Worm (Caenorhabditis elegans) whole organism, young adult: Measurements from ENCODE around the gene bre-5.

Experiments used
- C06A6.2 ChIP-seq: fragments of 200-800 bp; sonication (Bioruptor generic); conservative IDR thresholded peaks from 2 replicates; pipeline ENCODE4 v1.3.6; 2022; ENCODE audit warnings: missing genetic modification characterization, missing compliant biosample characterization
- F57C9.4 ChIP-seq: sonication (generic microtip); optimal IDR thresholded peaks from 2 replicates; lab custom pipeline; 2017; ENCODE audit warnings: mild to moderate bottlenecking, missing genetic modification characterization, missing compliant biosample characterization
- ceh-58 ChIP-seq: fragments of 200-800 bp; sonication (Bioruptor generic); IDR thresholded peaks from 2 replicates; pipeline ENCODE4 v1.3.6; 2022; ENCODE audit warnings: missing genetic modification characterization, missing compliant biosample characterization
- nhr-27 ChIP-seq: fragments of 200-800 bp; sonication (Bioruptor generic); optimal IDR thresholded peaks from 2 replicates; lab custom pipeline; 2018; ENCODE audit warnings: mild to moderate bottlenecking, missing genetic modification characterization, moderate library complexity, missing compliant biosample characterization
- repo-1 ChIP-seq: sonication (generic microtip); optimal IDR thresholded peaks from 2 replicates; lab custom pipeline; 2017; ENCODE audit warnings: mild to moderate bottlenecking, missing genetic modification characterization, missing compliant biosample characterization
- tbx-9 ChIP-seq: sonication (generic microtip); optimal IDR thresholded peaks from 2 replicates; lab custom pipeline; 2016; ENCODE audit warnings: borderline replicate concordance, missing genetic modification characterization, inconsistent platforms, missing compliant biosample characterization
- unc-130 ChIP-seq: sonication (generic microtip); optimal IDR thresholded peaks from 2 replicates; lab custom pipeline; 2016; ENCODE audit warnings: missing genetic modification reagents, missing genetic modification characterization, missing compliant biosample characterization
- zfh-2 ChIP-seq: fragments of 200-800 bp; sonication (Bioruptor generic); conservative IDR thresholded peaks from 2 replicates; pipeline ENCODE4 v1.3.6; 2022; ENCODE audit warnings: missing genetic modification reagents, missing genetic modification characterization, missing compliant biosample characterization

DNA sequence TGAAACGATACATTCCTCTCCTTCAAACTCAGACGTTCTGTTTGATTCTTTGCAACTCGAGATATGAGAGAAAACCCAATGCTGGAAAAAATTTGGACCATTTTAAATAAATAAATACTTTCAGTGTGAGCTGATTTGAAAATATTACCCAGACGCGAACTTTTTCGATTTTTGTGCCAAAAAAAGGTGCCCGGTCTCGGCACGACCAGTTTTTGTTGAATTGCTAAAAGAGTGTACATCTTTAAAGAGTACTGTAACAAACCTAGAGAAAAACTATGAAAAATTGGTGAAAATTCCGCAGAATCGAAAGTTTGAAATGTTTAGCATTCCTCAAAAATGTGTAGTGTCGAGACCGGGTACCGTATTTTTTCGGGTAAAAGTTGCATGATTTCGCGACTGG is 10.2 kb upstream of the bre-5 start, which contains the start of gene K08E4.8:
- no peak for TF ChIP-seq F57C9.4 (tag; lab: Kevin White, UChicago)
- TF ChIP-seq zfh-2 (GFP tag; lab: Robert Waterston, UW) = no peak
- no peak for TF ChIP-seq C06A6.2
- no peak for TF ChIP-seq unc-130 (GFP tag; lab: Kevin White, UChicago)
- no peak for TF ChIP-seq tbx-9 (tag; lab: Kevin White, UChicago)
- no peak for TF ChIP-seq repo-1 (tag; lab: Kevin White, UChicago)
- no peak for TF ChIP-seq nhr-27 (tag; lab: Kevin White, UChicago)
- no peak for TF ChIP-seq ceh-58 (GFP tag; lab: Robert Waterston, UW)
